Worm (Caenorhabditis elegans) whole organism, midembryonic: Measurements from ENCODE around the gene F47G3.1.

Source experiments
- T22C8.4 ChIP-seq: fragments of 200-800 bp; sonication (Bioruptor generic); IDR thresholded peaks from 2 replicates; pipeline ENCODE4 v1.3.6; 2022; ENCODE audit warnings: missing genetic modification characterization, missing compliant biosample characterization
- ztf-23 ChIP-seq: fragments of 200-800 bp; sonication (Bioruptor generic); IDR thresholded peaks from 2 replicates; pipeline ENCODE4 v1.3.6; 2022; ENCODE audit warnings: missing genetic modification reagents, missing genetic modification characterization, missing compliant biosample characterization

ce11 chrX:2413277-2413676 is 27.7 kb downstream of the F47G3.1 start, which contains the start of gene hlh-15:
- TF ChIP-seq ztf-23 (no peak), T22C8.4 (GFP tag; lab: Robert Waterston, UW) (no peak)
